Worm (Caenorhabditis elegans) whole organism, L4 larva: ENCODE data around the gene F40C5.2.

Source experiments
- F44E2.7 ChIP-seq: fragments of 200-800 bp; sonication (Bioruptor generic); IDR thresholded peaks from 2 replicates; pipeline ENCODE4 v2.1.2; 2022; ENCODE audit warnings: missing genetic modification characterization, missing compliant biosample characterization
- F49E8.2 ChIP-seq: sonication (generic microtip); optimal IDR thresholded peaks from 2 replicates; lab custom pipeline; 2016; ENCODE audit warnings: missing compliant biosample characterization, mild to moderate bottlenecking, missing genetic modification characterization, borderline replicate concordance
- R02D3.7 ChIP-seq: fragments of 150-350 bp; sonication (generic microtip); optimal IDR thresholded peaks from 3 replicates; lab custom pipeline; 2014; ENCODE audit warnings: missing biosample characterization, missing genetic modification characterization
- T20F7.1 ChIP-seq: fragments of 200-800 bp; sonication (Bioruptor generic); optimal IDR thresholded peaks from 2 replicates; lab custom pipeline; 2018; ENCODE audit warnings: mild to moderate bottlenecking, missing genetic modification characterization, missing compliant biosample characterization
- Y48G9A.11 ChIP-seq: fragments of 200-800 bp; sonication (Bioruptor generic); IDR thresholded peaks from 2 replicates; pipeline ENCODE4 v1.3.6; 2022; ENCODE audit warnings: missing genetic modification reagents, missing genetic modification characterization, missing compliant biosample characterization
- Y75B8A.6 ChIP-seq: fragments of 200-800 bp; sonication (Bioruptor generic); IDR thresholded peaks from 2 replicates; pipeline ENCODE4 v1.3.6; 2022; ENCODE audit warnings: missing genetic modification reagents, missing genetic modification characterization, missing compliant biosample characterization
- ZK546.5 ChIP-seq, 2 experiments: sonication (generic microtip); optimal IDR thresholded peaks; 2 replicates each; lab custom pipeline; 2017; ENCODE audit warnings: missing biosample characterization in 2 of 2, missing genetic modification characterization in 2 of 2
- aha-1 ChIP-seq: fragments of 150-350 bp; peaks from one replicate; lab custom pipeline; 2014; ENCODE audit warnings: missing biosample characterization, missing genetic modification characterization
- ama-1 ChIP-seq: fragments of 150-350 bp; optimal IDR thresholded peaks from 2 replicates; lab custom pipeline; 2014; ENCODE audit warnings: inconsistent platforms, mixed read lengths
- ceh-28 ChIP-seq: fragments of 150-350 bp; optimal IDR thresholded peaks from 2 replicates; lab custom pipeline; 2014; ENCODE audit warnings: missing biosample characterization, missing genetic modification reagents, missing genetic modification characterization
- ces-1 ChIP-seq: fragments of 150-350 bp; sonication (generic microtip); optimal IDR thresholded peaks from 4 replicates; lab custom pipeline; 2014; ENCODE audit warnings: missing biosample characterization, missing genetic modification reagents, missing genetic modification characterization
- ctbp-1 ChIP-seq: fragments of 200-800 bp; sonication (Bioruptor generic); IDR thresholded peaks from 2 replicates; pipeline ENCODE4 v1.3.6; 2022; ENCODE audit warnings: missing genetic modification reagents, missing genetic modification characterization, missing compliant biosample characterization
- daf-16 ChIP-seq, 3 experiments: sonication (generic microtip); optimal IDR thresholded peaks; 2 replicates each; lab custom pipeline; 2016 to 2017; ENCODE audit warnings: missing genetic modification characterization in 3 of 3, missing genetic modification reagents in 3 of 3, mild to moderate bottlenecking in 2 of 3, missing compliant biosample characterization in 2 of 3, missing biosample characterization in 1 of 3, moderate library complexity in 1 of 3
- daf-19 ChIP-seq: fragments of 200-800 bp; sonication (Bioruptor generic); conservative IDR thresholded peaks from 2 replicates; pipeline ENCODE4 v1.3.6; 2022; ENCODE audit warnings: missing genetic modification characterization, missing compliant biosample characterization
- egl-43 ChIP-seq: fragments of 200-800 bp; sonication (Bioruptor generic); IDR thresholded peaks from 2 replicates; pipeline ENCODE4 v1.3.6; 2022; ENCODE audit warnings: missing genetic modification reagents, missing genetic modification characterization, missing compliant biosample characterization
- gei-8 ChIP-seq: fragments of 200-800 bp; sonication (Bioruptor generic); optimal IDR thresholded peaks from 2 replicates; lab custom pipeline; 2018; ENCODE audit warnings: mild to moderate bottlenecking, missing genetic modification characterization, missing compliant biosample characterization
- hif-1 ChIP-seq, 2 experiments: sonication (generic microtip); optimal IDR thresholded peaks; 2 replicates each; lab custom pipeline; 2016 to 2017; ENCODE audit warnings: missing compliant biosample characterization in 2 of 2, missing genetic modification characterization in 2 of 2, missing genetic modification reagents in 2 of 2, missing genotype in 2 of 2, mild to moderate bottlenecking in 1 of 2
- hlh-11 ChIP-seq: fragments of 200-800 bp; sonication (Bioruptor generic); optimal IDR thresholded peaks from 2 replicates; lab custom pipeline; 2018; ENCODE audit warnings: mild to moderate bottlenecking, missing genetic modification characterization, missing compliant biosample characterization
- lin-1 ChIP-seq: fragments of 200-800 bp; sonication (Bioruptor generic); IDR thresholded peaks from 2 replicates; pipeline ENCODE4 v1.3.6; 2022; ENCODE audit warnings: missing genetic modification reagents, missing genetic modification characterization, missing compliant biosample characterization
- lin-15B ChIP-seq: fragments of 150-350 bp; sonication (generic microtip); optimal IDR thresholded peaks from 3 replicates; lab custom pipeline; 2014; ENCODE audit warnings: missing biosample characterization, missing genetic modification characterization
- lin-38 ChIP-seq: fragments of 200-800 bp; sonication (Bioruptor generic); IDR thresholded peaks from 2 replicates; pipeline ENCODE4 v1.3.6; 2022; ENCODE audit warnings: missing genetic modification reagents, missing genetic modification characterization, missing compliant biosample characterization
- lsy-2 ChIP-seq, 2 experiments: fragments of 150-350 bp in 1 of 2; sonication (generic microtip) in 1 of 2; optimal IDR thresholded peaks; 2 replicates each; lab custom pipeline; 2014 to 2017; ENCODE audit warnings: missing biosample characterization in 2 of 2, missing genetic modification characterization in 2 of 2
- madf-9 ChIP-seq: fragments of 200-800 bp; sonication (Bioruptor generic); conservative IDR thresholded peaks from 2 replicates; pipeline ENCODE4 v1.3.6; 2022; ENCODE audit warnings: missing genetic modification reagents, missing genetic modification characterization, missing compliant biosample characterization
- mdl-1 ChIP-seq, 2 experiments: fragments of 150-350 bp in 1 of 2; sonication (generic microtip) in 1 of 2; optimal IDR thresholded peaks; 2 replicates each; lab custom pipeline; 2014 to 2017; ENCODE audit warnings: missing biosample characterization in 2 of 2, missing genetic modification characterization in 2 of 2
- mdt-29 ChIP-seq: fragments of 200-800 bp; sonication (Bioruptor generic); IDR thresholded peaks from 2 replicates; pipeline ENCODE4 v1.3.6; 2022; ENCODE audit warnings: missing genetic modification reagents, missing genetic modification characterization, missing compliant biosample characterization
- mep-1 ChIP-seq: fragments of 150-350 bp; sonication (generic microtip); optimal IDR thresholded peaks from 3 replicates; lab custom pipeline; 2014; ENCODE audit warnings: missing biosample characterization, missing genetic modification characterization
- mes-2 ChIP-seq: sonication (generic microtip); optimal IDR thresholded peaks from 2 replicates; lab custom pipeline; 2016; ENCODE audit warnings: missing genotype, mild to moderate bottlenecking, missing genetic modification characterization, missing compliant biosample characterization; ENCODE audit not compliant: poor library complexity, severe bottlenecking
- mxl-3 ChIP-seq: fragments of 200-800 bp; sonication (Bioruptor generic); optimal IDR thresholded peaks from 2 replicates; lab custom pipeline; 2018; ENCODE audit warnings: mild to moderate bottlenecking, missing genetic modification characterization, missing compliant biosample characterization
- nhr-25 ChIP-seq: sonication (generic microtip); optimal IDR thresholded peaks from 2 replicates; lab custom pipeline; 2017; ENCODE audit warnings: missing genetic modification characterization, mild to moderate bottlenecking, missing compliant biosample characterization, antibody characterized with exemption, moderate library complexity, borderline replicate concordance; ENCODE audit not compliant: insufficient read depth
- nhr-41 ChIP-seq: fragments of 200-800 bp; sonication (Bioruptor generic); IDR thresholded peaks from 2 replicates; pipeline ENCODE4 v1.3.6; 2022; ENCODE audit warnings: missing genetic modification reagents, missing genetic modification characterization, missing compliant biosample characterization
- nhr-48 ChIP-seq: sonication (generic microtip); optimal IDR thresholded peaks from 2 replicates; lab custom pipeline; 2016; ENCODE audit warnings: mild to moderate bottlenecking, missing genetic modification characterization, missing compliant biosample characterization
- nhr-77 ChIP-seq: fragments of 150-350 bp; optimal IDR thresholded peaks from 2 replicates; lab custom pipeline; 2014; ENCODE audit warnings: missing biosample characterization, missing genetic modification characterization
- pha-4 ChIP-seq, 2 experiments: fragments of 150-350 bp in 1 of 2; fragments of 200-800 bp in 1 of 2; sonication (Bioruptor generic) in 1 of 2; IDR thresholded peaks in 1 of 2; optimal IDR thresholded peaks in 1 of 2; 2 replicates each; pipeline versions ENCODE4 v1.3.6 to Lab custom; 2014 to 2022; ENCODE audit warnings: missing genetic modification characterization in 2 of 2, missing genetic modification reagents in 2 of 2, missing biosample characterization in 1 of 2, missing compliant biosample characterization in 1 of 2
- set-16 ChIP-seq: fragments of 200-800 bp; sonication (Bioruptor generic); IDR thresholded peaks from 2 replicates; pipeline ENCODE4 v1.3.6; 2022; ENCODE audit warnings: missing genetic modification reagents, missing genetic modification characterization, missing compliant biosample characterization
- tag-97 ChIP-seq: fragments of 200-800 bp; sonication (Bioruptor generic); IDR thresholded peaks from 2 replicates; pipeline ENCODE4 v1.3.6; 2022; ENCODE audit warnings: missing genetic modification characterization, missing compliant biosample characterization
- unc-39 ChIP-seq: sonication (generic microtip); optimal IDR thresholded peaks from 2 replicates; lab custom pipeline; 2017; ENCODE audit warnings: missing biosample characterization, missing genetic modification characterization
- unc-62 ChIP-seq, 3 experiments: fragments of 150-350 bp in 1 of 3; sonication (generic microtip); optimal IDR thresholded peaks in 2 of 3; peaks in 1 of 3; 1 replicate in 1 of 3; 2 replicates in 2 of 3; lab custom pipeline; 2014 to 2017; ENCODE audit warnings: missing biosample characterization in 3 of 3, missing genetic modification characterization in 3 of 3, missing genetic modification reagents in 3 of 3, missing genotype in 1 of 3
- vab-7 ChIP-seq: fragments of 200-800 bp; sonication (Bioruptor generic); IDR thresholded peaks from 2 replicates; pipeline ENCODE4 v1.3.6; 2022; ENCODE audit warnings: missing genetic modification reagents, missing genetic modification characterization, missing compliant biosample characterization

The F40C5.2 gene

DNA sequence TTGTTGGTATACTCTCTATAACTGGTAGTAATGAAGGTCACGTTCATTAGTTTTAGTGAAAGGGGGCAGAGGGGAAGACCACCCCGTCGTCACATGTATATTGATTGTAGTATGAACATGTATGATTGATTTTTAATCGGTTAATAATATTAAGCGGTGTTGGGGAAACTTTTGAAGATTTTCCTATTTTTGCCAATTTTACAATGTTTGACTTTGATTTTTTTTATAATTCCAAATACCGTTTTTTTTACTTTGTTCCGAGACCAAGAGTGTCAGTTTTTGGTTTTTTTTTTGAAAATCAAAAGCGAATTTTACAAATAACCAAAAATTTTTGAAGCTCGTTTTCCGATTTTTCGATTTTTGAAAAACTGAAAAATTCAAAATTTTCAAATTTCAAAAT is 35.5 kb upstream of the F40C5.2 start, which contains the start of gene nhr-221:
nhr-221 (minus strand) TSS at position 101 of the 400 bp plus-strand sequence.
- TF ChIP-seq lin-38 (GFP tag; lab: Robert Waterston, UW), result no peak
- no peak for TF ChIP-seq ZK546.5 (tag; optimal IDR thresholded peaks at IDR 0.05; lab: Kevin White, UChicago)
- no peak for TF ChIP-seq mxl-3 (GFP tag; lab: Kevin White, UChicago)
- TF ChIP-seq mdt-29 (GFP tag; lab: Robert Waterston, UW), result no peak
- no peak for TF ChIP-seq pha-4 (GFP tag; IDR thresholded peaks at IDR 0.05; lab: Robert Waterston, UW)
- TF ChIP-seq pha-4 (tag; optimal IDR thresholded peaks at IDR 0.05; lab: Kevin White, UChicago), result no peak
- no peak for TF ChIP-seq ctbp-1 (GFP tag; lab: Robert Waterston, UW)

DNA sequence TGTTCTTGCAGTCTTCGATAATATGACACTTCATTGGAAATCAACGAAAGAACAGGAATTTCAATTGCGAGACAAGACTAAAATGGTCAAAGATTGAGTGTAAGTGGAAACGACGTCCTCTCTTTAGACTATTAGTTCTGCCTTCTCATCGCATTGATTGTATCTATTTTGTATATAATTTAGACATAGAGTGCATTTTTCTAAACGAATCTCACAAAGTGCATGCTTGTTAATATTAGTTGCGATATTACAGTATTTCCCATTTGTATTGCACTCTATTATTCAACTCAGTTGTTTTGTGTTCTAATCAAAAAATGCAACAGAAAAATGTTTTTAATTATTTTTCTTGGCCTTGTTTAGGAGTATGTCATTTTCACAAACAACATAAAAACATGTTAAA is 32.5 kb upstream of the F40C5.2 start, which contains the start of gene nhr-93:
nhr-93 (minus strand) TSS at position 101 of the 400 bp plus-strand sequence.
- TF ChIP-seq ces-1 (GFP tag; lab: Kevin White, UChicago), result no peak

- TF ChIP-seq nhr-41 (GFP tag; lab: Robert Waterston, UW) (no peak), set-16 (GFP tag; lab: Robert Waterston, UW) (no peak), ctbp-1 (GFP tag; lab: Robert Waterston, UW) (no peak), egl-43 (GFP tag; lab: Robert Waterston, UW) (no peak), vab-7 (GFP tag; lab: Robert Waterston, UW) (no peak), hlh-11 (tag; lab: Kevin White, UChicago) (no peak), aha-1 (tag; lab: Kevin White, UChicago) (peak; percentile 29)
These were observed 29.7 kb upstream of the F40C5.2 start, which contains the start of gene srbc-67 for ce11 chrV:3541117-3541516. srbc-67 (minus strand) TSS chrV:3541217.

DNA sequence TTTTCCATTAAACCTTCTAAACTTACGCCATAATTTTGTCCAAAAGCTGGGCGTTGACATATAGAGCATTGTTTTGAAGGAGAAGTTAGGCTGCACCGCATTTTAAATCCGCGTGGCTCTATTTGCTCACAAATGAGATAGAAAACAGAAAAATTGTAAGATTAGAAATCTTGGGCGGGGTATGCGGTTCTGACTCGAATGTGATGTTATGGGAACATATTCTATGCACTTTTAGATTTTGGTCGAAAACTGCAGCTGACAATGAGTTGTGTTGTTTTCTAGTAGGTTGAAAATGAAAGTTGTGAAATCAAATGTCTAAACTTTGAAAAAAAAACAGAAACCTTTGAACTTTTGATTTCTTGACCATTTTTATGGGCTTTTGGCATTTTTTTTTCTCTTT is 27.5 kb upstream of the F40C5.2 start, which contains the start of gene nhr-222:
nhr-222 (minus strand) TSS at position 101 of the 400 bp plus-strand sequence.
- TF ChIP-seq unc-39 (tag; lab: Kevin White, UChicago) (no peak), lin-15B (tag; lab: Kevin White, UChicago) (no peak), lsy-2 (tag; optimal IDR thresholded peaks at IDR 0.05; lab: Kevin White, UChicago) (no peak), madf-9 (no peak), Y75B8A.6 (GFP tag; lab: Robert Waterston, UW) (no peak), Y48G9A.11 (GFP tag; lab: Robert Waterston, UW) (no peak), nhr-25 (tag; lab: Kevin White, UChicago) (no peak), mdl-1 (tag; optimal IDR thresholded peaks at IDR 0.05; lab: Kevin White, UChicago) (no peak), ces-1 (GFP tag; lab: Kevin White, UChicago) (no peak), lin-1 (GFP tag; lab: Robert Waterston, UW) (no peak), hif-1 (tag; optimal IDR thresholded peaks at IDR 0.05; lab: Kevin White, UChicago) (no peak), mes-2 (tag; lab: Kevin White, UChicago) (no peak), egl-43 (GFP tag; lab: Robert Waterston, UW) (no peak), gei-8 (GFP tag; lab: Kevin White, UChicago) (no peak), nhr-77 (tag; lab: Kevin White, UChicago) (no peak), T20F7.1 (GFP tag; lab: Kevin White, UChicago) (no peak), F49E8.2 (tag; lab: Kevin White, UChicago) (no peak), unc-62 (GFP tag; optimal IDR thresholded peaks at IDR 0.05 in 1 of 2; lab: Kevin White, UChicago) (no peak), unc-62 (tag; optimal IDR thresholded peaks at IDR 0.05; lab: Kevin White, UChicago) (no peak), daf-19 (GFP tag; lab: Robert Waterston, UW) (no peak)

ce11 chrV:3546517-3546916 is 24.3 kb upstream of the F40C5.2 start, which contains the start of gene srbc-68:
srbc-68 (minus strand) TSS chrV:3546617.
- TF ChIP-seq ceh-28 (tag; lab: Kevin White, UChicago), result no peak
- no peak for TF ChIP-seq daf-16 (GFP tag; optimal IDR thresholded peaks at IDR 0.05; lab: Kevin White, UChicago)
- TF ChIP-seq daf-16 (tag; optimal IDR thresholded peaks at IDR 0.05; lab: Kevin White, UChicago), result no peak
- TF ChIP-seq mep-1 (tag; lab: Kevin White, UChicago), result no peak
- TF ChIP-seq F44E2.7 (GFP tag; lab: Robert Waterston, UW), result no peak
- no peak for TF ChIP-seq aha-1 (tag; lab: Kevin White, UChicago)
- no peak for TF ChIP-seq ama-1 (lab: Kevin White, UChicago)
- TF ChIP-seq nhr-48, result no peak
- no peak for TF ChIP-seq set-16 (GFP tag; lab: Robert Waterston, UW)
- TF ChIP-seq R02D3.7 (tag; lab: Kevin White, UChicago), result no peak
- TF ChIP-seq tag-97 (GFP tag; lab: Robert Waterston, UW), result no peak
